Fruit fly (Drosophila melanogaster): ENCODE measurements around the gene gcm2.

Gene gcm2

dm6 chr2L:9617908-9618307 is 9.5 kb downstream of the gcm2 start (continued):
- TF ChIP-seq Blimp-1 (GFP tag; optimal IDR thresholded peaks at IDR 0.05) (peak; percentile 82), Fer2 (tag; optimal IDR thresholded peaks at IDR 0.05) (no peak), Scr (GFP tag; IDR thresholded peaks at IDR 0.05; ENCODE audit: partially characterized antibody) (no peak), ap (GFP tag; IDR thresholded peaks at IDR 0.05) (no peak), CG2202 (tag; optimal IDR thresholded peaks at IDR 0.05) (no peak), Dip2 (GFP tag; IDR thresholded peaks at IDR 0.05) (no peak), CG12769 (tag; optimal IDR thresholded peaks at IDR 0.05) (no peak), CG4707 (GFP tag; optimal IDR thresholded peaks at IDR 0.05) (no peak), Doc3 (GFP tag; IDR thresholded peaks at IDR 0.05; ENCODE audit: partially characterized antibody) (no peak), CG18599 (GFP tag; optimal IDR thresholded peaks at IDR 0.05) (peak; percentile 38), CG3163 (GFP tag; optimal IDR thresholded peaks at IDR 0.05) (no peak), ato (GFP tag; IDR thresholded peaks at IDR 0.05; ENCODE audit: partially characterized antibody) (no peak), slbo (GFP tag; IDR thresholded peaks at IDR 0.05) (peak; percentile 17; the same call in 1 of the 2 replicates), ac (GFP tag; optimal IDR thresholded peaks at IDR 0.05) (no peak), CG10267 (tag; optimal IDR thresholded peaks at IDR 0.05) (no peak), Chrac-16 (GFP tag; optimal IDR thresholded peaks at IDR 0.05) (no peak), oc (tag; optimal IDR thresholded peaks at IDR 0.05) (no peak), CG7745 (tag; optimal IDR thresholded peaks at IDR 0.05) (no peak), ci (GFP tag; IDR thresholded peaks at IDR 0.05) (no peak), Kr (GFP tag; optimal IDR thresholded peaks at IDR 0.05) (no peak), CkIIα-i1 (GFP tag; IDR thresholded peaks at IDR 0.05) (no peak), vnd (GFP tag; IDR thresholded peaks at IDR 0.05; ENCODE audit: partially characterized antibody) (no peak), Hsf (GFP tag; optimal IDR thresholded peaks at IDR 0.05) (peak; percentile 6), CG12071 (GFP tag; optimal IDR thresholded peaks at IDR 0.05) (no peak), Nf-YC (tag; optimal IDR thresholded peaks at IDR 0.05) (no peak), Gug (GFP tag; IDR thresholded peaks at IDR 0.05) (no peak), E2f2 (GFP tag; IDR thresholded peaks at IDR 0.05) (0 out of 2 replicates have a peak, but pooled peaks have one; percentile 32), CG4328 (GFP tag; optimal IDR thresholded peaks at IDR 0.05) (no peak), sqz (GFP tag; optimal IDR thresholded peaks at IDR 0.05) (no peak), CG11504 (tag; optimal IDR thresholded peaks at IDR 0.05) (peak; percentile 61), CG12219 (GFP tag; optimal IDR thresholded peaks at IDR 0.05) (no peak), Ets65A (GFP tag) (peak; percentile 9), NFAT (GFP tag; IDR thresholded peaks at IDR 0.05) (no peak), CG3995 (GFP tag; optimal IDR thresholded peaks at IDR 0.05) (no peak), YL-1 (GFP tag; optimal IDR thresholded peaks at IDR 0.05) (no peak), H2.0 (GFP tag; IDR thresholded peaks at IDR 0.05) (no peak), chif (GFP tag; optimal IDR thresholded peaks at IDR 0.05) (no peak), CG13296 (GFP tag; optimal IDR thresholded peaks at IDR 0.05) (no peak), bowl (GFP tag; IDR thresholded peaks at IDR 0.05) (no peak), sens (GFP tag) (peak; percentile 67), CG6765 (GFP tag; optimal IDR thresholded peaks at IDR 0.05) (no peak), cad (GFP tag; optimal IDR thresholded peaks at IDR 0.05) (no peak), jing (GFP tag; optimal IDR thresholded peaks at IDR 0.05) (no peak), Fer3 (tag; optimal IDR thresholded peaks at IDR 0.05) (peak; percentile 28), CG6689 (GFP tag; IDR thresholded peaks at IDR 0.05) (no peak), eve (GFP tag; optimal IDR thresholded peaks at IDR 0.05) (peak in 1 of 2 experiments; percentile 35), CoRest (tag; optimal IDR thresholded peaks at IDR 0.05) (peak; percentile 34), gro (GFP tag; optimal IDR thresholded peaks at IDR 0.05) (no peak), stwl (tag; optimal IDR thresholded peaks at IDR 0.05) (no peak), D19B (GFP tag; optimal IDR thresholded peaks at IDR 0.05) (no peak), amos (GFP tag; IDR thresholded peaks at IDR 0.05; ENCODE audit: partially characterized antibody) (no peak)

Data from whole organism, embryonic.